Fruit fly (Drosophila melanogaster): Measurements from ENCODE around the gene CG13643.
A peak's percentile ranks its signal among the peaks of the same experiment; 100 is the strongest.

dm6 chr3R:24850420-24850819 lies 55.4 kb downstream of the CG13643 start, which contains the start of gene CG7006:
- TF ChIP-seq CG14050 (GFP tag; IDR thresholded peaks at IDR 0.05) (peak; percentile 41; the same call in 2 of the 3 replicates), CG14965 (GFP tag; optimal IDR thresholded peaks at IDR 0.05; ENCODE audit: borderline replicate concordance) (peak; percentile 33), CG1233 (GFP tag; optimal IDR thresholded peaks at IDR 0.05) (peak; percentile 30), CG8478 (optimal IDR thresholded peaks at IDR 0.05) (no peak), CG2678 (tag; optimal IDR thresholded peaks at IDR 0.05) (no peak)
